Fruit fly (Drosophila melanogaster) whole organism, prepupa: ENCODE data around the gene dpr14.
A peak's percentile ranks its signal among the peaks of the same experiment; 100 is the strongest.

Experiments
- Blimp-1 ChIP-seq: fragments of 200-800 bp; sonication (Bioruptor generic); optimal IDR thresholded peaks from 3 replicates; lab custom pipeline; 2017; ENCODE audit warnings: missing biosample characterization, missing genetic modification characterization, mild to moderate bottlenecking, moderate library complexity, missing genetic modification reagents
- CG10631 ChIP-seq: fragments of 200-800 bp; sonication (Bioruptor generic); optimal IDR thresholded peaks from 2 replicates; lab custom pipeline; 2016; ENCODE audit warnings: missing biosample characterization, missing genetic modification characterization
- CG11762 ChIP-seq: fragments of 200-800 bp; sonication (Bioruptor generic); optimal IDR thresholded peaks from 3 replicates; lab custom pipeline; 2016; ENCODE audit warnings: missing biosample characterization, missing genetic modification characterization; ENCODE audit not compliant: insufficient read depth
- CG11902 ChIP-seq: fragments of 200-800 bp; sonication (Bioruptor generic); optimal IDR thresholded peaks from 3 replicates; lab custom pipeline; 2016; ENCODE audit warnings: missing biosample characterization, missing genetic modification characterization
- CG15336 ChIP-seq: fragments of 200-800 bp; sonication (Bioruptor generic); IDR thresholded peaks from 2 replicates; pipeline ENCODE4 v1.3.6; 2022; ENCODE audit warnings: missing biosample characterization, missing genetic modification characterization
- CG1621 ChIP-seq: fragments of 200-800 bp; sonication (Bioruptor generic); optimal IDR thresholded peaks from 3 replicates; lab custom pipeline; 2018; ENCODE audit warnings: missing biosample characterization, mild to moderate bottlenecking, missing genetic modification characterization
- CG16779 ChIP-seq: fragments of 200-800 bp; sonication (Bioruptor generic); optimal IDR thresholded peaks from 3 replicates; lab custom pipeline; 2017; ENCODE audit warnings: missing biosample characterization, mild to moderate bottlenecking, missing genetic modification characterization
- CG3032 ChIP-seq: fragments of 200-800 bp; optimal IDR thresholded peaks from 2 replicates; lab custom pipeline; 2019; ENCODE audit warnings: missing biosample characterization, mild to moderate bottlenecking, missing genetic modification characterization, moderate library complexity
- CG31627 ChIP-seq: fragments of 200-800 bp; sonication (Bioruptor generic); optimal IDR thresholded peaks from 3 replicates; lab custom pipeline; 2016; ENCODE audit warnings: missing biosample characterization, missing genetic modification characterization
- CG34406 ChIP-seq: fragments of 200-800 bp; sonication (Bioruptor generic); optimal IDR thresholded peaks from 3 replicates; lab custom pipeline; 2016; ENCODE audit warnings: missing biosample characterization, missing genetic modification characterization
- CG3919 ChIP-seq: fragments of 200-800 bp; sonication (Bioruptor generic); optimal IDR thresholded peaks from 3 replicates; lab custom pipeline; 2016; ENCODE audit warnings: missing biosample characterization, missing genetic modification characterization
- CG4318 ChIP-seq: fragments of 200-800 bp; sonication (Bioruptor generic); optimal IDR thresholded peaks from 3 replicates; lab custom pipeline; 2017; ENCODE audit warnings: missing biosample characterization, mild to moderate bottlenecking, missing genetic modification characterization
- CG6163 ChIP-seq: fragments of 200-800 bp; sonication (Bioruptor generic); IDR thresholded peaks from 3 replicates; pipeline ENCODE4 v1.3.6; 2022; ENCODE audit warnings: missing biosample characterization, missing genetic modification characterization
- CG6276 ChIP-seq: fragments of 200-800 bp; sonication (Bioruptor generic); optimal IDR thresholded peaks from 2 replicates; lab custom pipeline; 2017; ENCODE audit warnings: missing biosample characterization, mild to moderate bottlenecking, missing genetic modification characterization
- CG6808 ChIP-seq: fragments of 200-800 bp; sonication (Bioruptor generic); optimal IDR thresholded peaks from 3 replicates; lab custom pipeline; 2017; ENCODE audit warnings: missing biosample characterization, missing genetic modification characterization, mild to moderate bottlenecking, moderate library complexity, missing genetic modification reagents
- CG7368 ChIP-seq: fragments of 200-800 bp; sonication (Bioruptor generic); optimal IDR thresholded peaks from 3 replicates; lab custom pipeline; 2016; ENCODE audit warnings: missing biosample characterization, missing genetic modification characterization
- CG8632 ChIP-seq: fragments of 200-800 bp; sonication (Bioruptor generic); optimal IDR thresholded peaks from 3 replicates; lab custom pipeline; 2016; ENCODE audit warnings: missing biosample characterization, missing genetic modification characterization
- CG9139 ChIP-seq: fragments of 200-800 bp; sonication (Bioruptor generic); optimal IDR thresholded peaks from 3 replicates; lab custom pipeline; 2017; ENCODE audit warnings: missing biosample characterization, mild to moderate bottlenecking, missing genetic modification characterization
- Eip75B ChIP-seq: fragments of 200-800 bp; sonication (Bioruptor generic); optimal IDR thresholded peaks from 3 replicates; lab custom pipeline; 2016; ENCODE audit warnings: missing biosample characterization, missing genetic modification characterization
- Eip78C ChIP-seq: fragments of 200-800 bp; sonication (Bioruptor generic); peaks from one replicate; lab custom pipeline; 2016; ENCODE audit warnings: missing biosample characterization, missing genetic modification characterization
- Ets21C ChIP-seq: fragments of 200-800 bp; sonication (Bioruptor generic); optimal IDR thresholded peaks from 3 replicates; lab custom pipeline; 2016; ENCODE audit warnings: missing biosample characterization, missing genetic modification characterization
- Ets96B ChIP-seq: fragments of 200-800 bp; optimal IDR thresholded peaks from 2 replicates; lab custom pipeline; 2019; ENCODE audit warnings: missing biosample characterization, mild to moderate bottlenecking, missing genetic modification characterization, moderate library complexity
- Gug ChIP-seq: fragments of 200-800 bp; sonication (Bioruptor generic); IDR thresholded peaks from 2 replicates; pipeline ENCODE4 v1.3.6; 2022; ENCODE audit warnings: missing biosample characterization, missing genetic modification characterization
- Hr38 ChIP-seq: sonication (Bioruptor generic); optimal IDR thresholded peaks from 2 replicates; lab custom pipeline; 2016; ENCODE audit warnings: missing biosample characterization, missing genetic modification characterization
- Hr4 ChIP-seq: fragments of 200-800 bp; sonication (Bioruptor generic); optimal IDR thresholded peaks from 3 replicates; lab custom pipeline; 2016; ENCODE audit warnings: missing biosample characterization, missing genetic modification characterization
- Lpt ChIP-seq: fragments of 200-800 bp; sonication (Bioruptor generic); optimal IDR thresholded peaks from 3 replicates; lab custom pipeline; 2016; ENCODE audit warnings: missing biosample characterization, missing genetic modification characterization
- Smox ChIP-seq: fragments of 200-800 bp; sonication (Bioruptor generic); optimal IDR thresholded peaks from 3 replicates; lab custom pipeline; 2016; ENCODE audit warnings: missing biosample characterization, missing genetic modification characterization
- Sox14 ChIP-seq: fragments of 200-800 bp; sonication (Bioruptor generic); optimal IDR thresholded peaks from 3 replicates; lab custom pipeline; 2016; ENCODE audit warnings: missing biosample characterization, missing genetic modification characterization
- Sox15 ChIP-seq: fragments of 200-800 bp; sonication (Bioruptor generic); optimal IDR thresholded peaks from 3 replicates; lab custom pipeline; 2016; ENCODE audit warnings: missing biosample characterization, missing genetic modification characterization
- acj6 ChIP-seq: fragments of 200-800 bp; sonication (Bioruptor generic); optimal IDR thresholded peaks from 3 replicates; lab custom pipeline; 2016; ENCODE audit warnings: missing biosample characterization, missing genetic modification characterization
- dac ChIP-seq: fragments of 200-800 bp; sonication (Bioruptor generic); optimal IDR thresholded peaks from 2 replicates; lab custom pipeline; 2017; ENCODE audit warnings: missing biosample characterization, mild to moderate bottlenecking, missing genetic modification characterization
- dsx ChIP-seq: fragments of 200-800 bp; optimal IDR thresholded peaks from 3 replicates; lab custom pipeline; 2019; ENCODE audit warnings: missing biosample characterization, mild to moderate bottlenecking, missing genetic modification characterization, moderate library complexity; ENCODE audit not compliant: poor library complexity, severe bottlenecking
- eg ChIP-seq: fragments of 200-800 bp; sonication (Bioruptor generic); IDR thresholded peaks from 3 replicates; pipeline ENCODE4 v1.3.6; 2022; ENCODE audit warnings: missing biosample characterization, missing genetic modification characterization
- esn ChIP-seq: fragments of 200-800 bp; sonication (Bioruptor generic); optimal IDR thresholded peaks from 2 replicates; lab custom pipeline; 2016; ENCODE audit warnings: missing biosample characterization, mild to moderate bottlenecking, missing genetic modification characterization, moderate library complexity
- fd59A ChIP-seq: fragments of 200-800 bp; sonication (Bioruptor generic); optimal IDR thresholded peaks from 2 replicates; lab custom pipeline; 2017; ENCODE audit warnings: missing biosample characterization, mild to moderate bottlenecking, missing genetic modification characterization, missing genetic modification reagents
- lz ChIP-seq: fragments of 200-800 bp; sonication (Bioruptor generic); optimal IDR thresholded peaks from 3 replicates; lab custom pipeline; 2016; ENCODE audit warnings: missing biosample characterization, missing genetic modification characterization
- net ChIP-seq: fragments of 200-800 bp; sonication (Bioruptor generic); optimal IDR thresholded peaks from 3 replicates; lab custom pipeline; 2016; ENCODE audit warnings: missing biosample characterization, missing genetic modification characterization
- pdm3 ChIP-seq: fragments of 200-800 bp; sonication (Bioruptor generic); optimal IDR thresholded peaks from 3 replicates; lab custom pipeline; 2016; ENCODE audit warnings: missing biosample characterization, missing genetic modification characterization
- salr ChIP-seq, 2 experiments: fragments of 200-800 bp; sonication (Bioruptor generic); optimal IDR thresholded peaks; 3 replicates each; lab custom pipeline; 2016 to 2018; ENCODE audit warnings: missing biosample characterization in 2 of 2, missing genetic modification characterization in 2 of 2, mild to moderate bottlenecking in 1 of 2
- spab ChIP-seq: fragments of 200-800 bp; sonication (Bioruptor generic); optimal IDR thresholded peaks from 2 replicates; lab custom pipeline; 2017; ENCODE audit warnings: missing biosample characterization, mild to moderate bottlenecking, missing genetic modification characterization, missing genetic modification reagents
- ss ChIP-seq, 2 experiments: fragments of 200-800 bp; sonication (Bioruptor generic); optimal IDR thresholded peaks; 2 replicates in 1 of 2; 3 replicates in 1 of 2; lab custom pipeline; 2017 to 2018; ENCODE audit warnings: mild to moderate bottlenecking in 2 of 2, missing biosample characterization in 2 of 2, missing genetic modification characterization in 2 of 2, moderate library complexity in 1 of 2
- svp ChIP-seq: fragments of 200-800 bp; sonication (Bioruptor generic); peaks from one replicate; lab custom pipeline; 2016; ENCODE audit warnings: missing biosample characterization, missing genetic modification characterization
- topi ChIP-seq: fragments of 200-800 bp; sonication (Bioruptor generic); optimal IDR thresholded peaks from 3 replicates; lab custom pipeline; 2016; ENCODE audit warnings: missing biosample characterization, missing genetic modification characterization

The dpr14 gene

dm6 chrX:7908239-7909068 is at the start of gene dpr14, which contains the start of gene spidey (continued):
- peak; percentile 74 for TF ChIP-seq net
- no peak for TF ChIP-seq Smox (GFP tag; lab: Kevin White, UChicago)
- peak; percentile 54 for TF ChIP-seq CG16779 (tag; lab: Kevin White, UChicago)
- peak; percentile 61 for TF ChIP-seq CG4318
- peak; percentile 81 for TF ChIP-seq Hr4 (GFP tag; lab: Kevin White, UChicago)
- TF ChIP-seq salr (GFP tag; optimal IDR thresholded peaks at IDR 0.05; lab: Kevin White, UChicago): peak; percentile 57 to 64
- peak; percentile 74 for TF ChIP-seq CG6808
- TF ChIP-seq Blimp-1: peak; percentile 44
- peak; percentile 60 to 83 for TF ChIP-seq ss (GFP tag; optimal IDR thresholded peaks at IDR 0.05; lab: Kevin White, UChicago)

dm6 chrX:7955890-7956289 is 47.8 kb upstream of the dpr14 start, which contains the start of the genes CG15332 and CG15330:
Gene CG15332 (minus strand): TSS chrX:7955990.
Gene CG15330 (plus strand): TSS chrX:7956064.
- TF ChIP-seq CG11902 (no peak), Eip78C (GFP tag; lab: Kevin White, UChicago) (no peak), CG3032 (tag; lab: Kevin White, UChicago) (no peak), CG16779 (tag; lab: Kevin White, UChicago) (no peak), Eip75B (GFP tag; lab: Kevin White, UChicago) (no peak), CG10631 (GFP tag; lab: Kevin White, UChicago) (no peak), CG6808 (no peak), CG4318 (no peak), Gug (GFP tag; lab: Robert Waterston, UW) (no peak), pdm3 (GFP tag; lab: Kevin White, UChicago) (no peak), eg (GFP tag; lab: Robert Waterston, UW) (no peak), CG15336 (GFP tag; lab: Robert Waterston, UW) (no peak), Ets21C (GFP tag; lab: Kevin White, UChicago) (no peak), Hr38 (GFP tag; lab: Kevin White, UChicago) (no peak), svp (no peak), acj6 (GFP tag; lab: Kevin White, UChicago) (no peak), salr (GFP tag; optimal IDR thresholded peaks at IDR 0.05; lab: Kevin White, UChicago) (no peak), Sox15 (GFP tag; lab: Kevin White, UChicago) (no peak), CG8632 (GFP tag; lab: Kevin White, UChicago) (no peak), CG3919 (no peak)

dm6 chrX:7946858-7947313 is 38.8 kb upstream of the dpr14 start, which contains the start of gene orion:
Gene orion (minus strand): TSS chrX:7946908.
- TF ChIP-seq CG10631 (GFP tag; lab: Kevin White, UChicago): no peak
- peak; percentile 59 for TF ChIP-seq Lpt
- TF ChIP-seq svp: peak; percentile 99
- no peak for TF ChIP-seq acj6 (GFP tag; lab: Kevin White, UChicago)
- TF ChIP-seq Hr38 (GFP tag; lab: Kevin White, UChicago): no peak
- peak; percentile 87 for TF ChIP-seq CG1621 (tag; lab: Kevin White, UChicago)
- peak; percentile 87 for TF ChIP-seq dsx (GFP tag; lab: Kevin White, UChicago)
- peak; percentile 34 for TF ChIP-seq esn
- no peak for TF ChIP-seq CG6276 (GFP tag; lab: Kevin White, UChicago)
- peak; percentile 17 for TF ChIP-seq lz (GFP tag; lab: Kevin White, UChicago)
- no peak for TF ChIP-seq Gug (GFP tag; lab: Robert Waterston, UW)
- no peak for TF ChIP-seq Eip75B (GFP tag; lab: Kevin White, UChicago)
- TF ChIP-seq Ets21C (GFP tag; lab: Kevin White, UChicago): no peak
- peak; percentile 88 for TF ChIP-seq CG9139 (GFP tag; lab: Kevin White, UChicago)
- TF ChIP-seq CG15336 (GFP tag; lab: Robert Waterston, UW): peak; percentile 59; the same call in 1 of the 2 replicates
- peak; percentile 9 for TF ChIP-seq CG7368
- TF ChIP-seq Eip78C (GFP tag; lab: Kevin White, UChicago): peak; percentile 84
- TF ChIP-seq CG11762 (GFP tag; lab: Kevin White, UChicago): peak; percentile 8
- TF ChIP-seq CG34406 (GFP tag; lab: Kevin White, UChicago): peak; percentile 16
- TF ChIP-seq salr (GFP tag; optimal IDR thresholded peaks at IDR 0.05; lab: Kevin White, UChicago): peak in 1 of 2 experiments; percentile 58
- peak; percentile 93 to 94 for TF ChIP-seq ss (GFP tag; optimal IDR thresholded peaks at IDR 0.05; lab: Kevin White, UChicago)
- TF ChIP-seq Sox14 (GFP tag; lab: Kevin White, UChicago): peak; percentile 92
- no peak for TF ChIP-seq spab (GFP tag; lab: Kevin White, UChicago)
- TF ChIP-seq dac (GFP tag; lab: Kevin White, UChicago): peak; percentile 55
- no peak for TF ChIP-seq CG31627 (GFP tag; lab: Kevin White, UChicago)
- peak; percentile 83 for TF ChIP-seq CG6808
- peak; percentile 32 for TF ChIP-seq fd59A (GFP tag; lab: Kevin White, UChicago)
- peak; percentile 81 for TF ChIP-seq eg (GFP tag; lab: Robert Waterston, UW)
- TF ChIP-seq CG6163: peak; percentile 86
- peak; percentile 83 for TF ChIP-seq CG16779 (tag; lab: Kevin White, UChicago)
- TF ChIP-seq Ets96B: peak; percentile 71
- TF ChIP-seq topi (GFP tag; lab: Kevin White, UChicago): peak; percentile 29
- TF ChIP-seq CG3032 (tag; lab: Kevin White, UChicago): peak; percentile 64
